Worm (Caenorhabditis elegans) whole organism, young adult: ENCODE results near the gene T23F11.6.

Source experiments
- K11D2.4 ChIP-seq: fragments of 200-800 bp; sonication (Bioruptor generic); IDR thresholded peaks from 2 replicates; pipeline ENCODE4 v1.3.6; 2022; ENCODE audit warnings: missing genetic modification reagents, missing genetic modification characterization, missing compliant biosample characterization
- ZK185.1 ChIP-seq: sonication (generic microtip); optimal IDR thresholded peaks from 2 replicates; lab custom pipeline; 2016; ENCODE audit warnings: mild to moderate bottlenecking, missing genetic modification characterization, missing compliant biosample characterization; ENCODE audit not compliant: poor library complexity, severe bottlenecking
- ama-1 ChIP-seq, 3 experiments: fragments of 150-350 bp in 1 of 3; sonication (generic microtip) in 2 of 3; optimal IDR thresholded peaks; 2 replicates each; lab custom pipeline; 2014 to 2018; ENCODE audit warnings: missing biosample characterization in 2 of 3, missing genetic modification characterization in 2 of 3, missing genetic modification reagents in 2 of 3
- ceh-79 ChIP-seq: sonication (generic microtip); optimal IDR thresholded peaks from 2 replicates; lab custom pipeline; 2017; ENCODE audit warnings: mild to moderate bottlenecking, missing genetic modification characterization, missing compliant biosample characterization
- dpff-1 ChIP-seq: sonication (generic microtip); optimal IDR thresholded peaks from 2 replicates; lab custom pipeline; 2017; ENCODE audit warnings: mild to moderate bottlenecking, missing genetic modification characterization, missing compliant biosample characterization
- efl-1 ChIP-seq: fragments of 150-350 bp; optimal IDR thresholded peaks from 2 replicates; lab custom pipeline; 2014; ENCODE audit warnings: missing biosample characterization, missing genetic modification reagents, missing genetic modification characterization
- ets-4 ChIP-seq: fragments of 200-800 bp; sonication (Bioruptor generic); optimal IDR thresholded peaks from 2 replicates; lab custom pipeline; 2018; ENCODE audit warnings: mild to moderate bottlenecking, missing genetic modification characterization, missing compliant biosample characterization
- him-1 ChIP-seq: sonication (generic microtip); optimal IDR thresholded peaks from 2 replicates; lab custom pipeline; 2016; ENCODE audit warnings: missing genotype, missing genetic modification reagents, missing genetic modification characterization, missing compliant biosample characterization
- lag-1 ChIP-seq: fragments of 200-800 bp; sonication (Bioruptor generic); IDR thresholded peaks from 2 replicates; pipeline ENCODE4 v1.3.6; 2022; ENCODE audit warnings: missing genetic modification reagents, missing genetic modification characterization, missing compliant biosample characterization
- lin-54 ChIP-seq: fragments of 200-800 bp; sonication (Bioruptor generic); optimal IDR thresholded peaks from 2 replicates; lab custom pipeline; 2018; ENCODE audit warnings: mild to moderate bottlenecking, missing genetic modification characterization, missing compliant biosample characterization
- nhr-90 ChIP-seq: sonication (generic microtip); optimal IDR thresholded peaks from 2 replicates; lab custom pipeline; 2016; ENCODE audit warnings: missing genotype, mild to moderate bottlenecking, missing genetic modification characterization, missing compliant biosample characterization
- sdz-38 ChIP-seq: sonication (generic microtip); optimal IDR thresholded peaks from 2 replicates; lab custom pipeline; 2016; ENCODE audit warnings: missing genotype, missing genetic modification characterization, missing compliant biosample characterization

DNA sequence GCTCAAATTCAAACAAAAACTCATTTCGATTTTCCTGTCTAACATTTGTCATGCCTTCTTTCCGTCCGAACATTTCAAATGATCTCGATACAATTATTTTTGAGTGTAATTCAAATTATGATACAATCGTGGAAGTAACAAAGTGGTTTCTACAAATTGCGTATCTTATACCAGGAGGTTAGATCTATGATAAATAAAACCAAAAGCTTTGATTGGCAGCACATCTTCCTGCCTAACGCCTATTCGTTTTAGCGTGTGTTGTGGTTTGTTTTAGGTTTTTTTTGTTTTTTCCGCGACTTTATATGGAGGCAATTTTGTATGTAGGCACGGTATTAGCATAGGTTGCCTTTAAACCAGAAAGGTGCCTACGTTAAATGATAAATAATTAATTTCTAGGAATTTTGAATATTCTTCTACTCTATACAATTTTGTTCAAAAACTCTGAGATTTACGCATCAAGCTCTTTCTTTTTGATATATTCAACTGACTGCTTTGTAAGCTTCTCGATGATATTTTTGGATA lies 32.3 kb upstream of the T23F11.6 start, which contains the start of gene srg-11:
- no peak for TF ChIP-seq dpff-1 (tag; lab: Kevin White, UChicago)
- TF ChIP-seq efl-1 (GFP tag; lab: Kevin White, UChicago) = no peak
- TF ChIP-seq nhr-90 (tag; lab: Kevin White, UChicago) = no peak
- TF ChIP-seq ets-4 (GFP tag; lab: Kevin White, UChicago) = no peak
- no peak for TF ChIP-seq ZK185.1 (tag; lab: Kevin White, UChicago)
- TF ChIP-seq sdz-38 (tag; lab: Kevin White, UChicago) = no peak
- TF ChIP-seq him-1 (tag; lab: Kevin White, UChicago) = no peak
- TF ChIP-seq ceh-79 (tag; lab: Kevin White, UChicago) = no peak
- no peak for TF ChIP-seq K11D2.4
- no peak for TF ChIP-seq lag-1 (GFP tag; lab: Robert Waterston, UW)
- TF ChIP-seq lin-54 = no peak
- no peak for TF ChIP-seq ama-1 (optimal IDR thresholded peaks at IDR 0.05; lab: Kevin White, UChicago)
- TF ChIP-seq ama-1 (GFP tag; optimal IDR thresholded peaks at IDR 0.05; lab: Kevin White, UChicago) = no peak
